Fruit fly (Drosophila melanogaster): ENCODE results near the gene RpS19b.
A peak's percentile ranks its signal among the peaks of the same experiment; 100 is the strongest.

The RpS19b gene

dm6 chr3R:23927429-23927828 lies 5.9 kb downstream of the RpS19b start, which contains the start of gene CG13601 (continued):
- TF ChIP-seq mam (GFP tag; optimal IDR thresholded peaks at IDR 0.05) (peak; percentile 29), CG1792 (GFP tag; optimal IDR thresholded peaks at IDR 0.05) (no peak), H2.0 (GFP tag; IDR thresholded peaks at IDR 0.05) (peak; percentile 24; the same call in 1 of the 2 replicates), Antp (GFP tag; optimal IDR thresholded peaks at IDR 0.05) (no peak), CG12071 (GFP tag; optimal IDR thresholded peaks at IDR 0.05) (no peak), ttk (GFP tag; IDR thresholded peaks at IDR 0.05) (peak; percentile 38; the same call in 1 of the 2 replicates), zen2 (GFP tag; IDR thresholded peaks at IDR 0.05; ENCODE audit: partially characterized antibody) (peak; percentile 51; the same call in 1 of the 3 replicates), MTF-1 (GFP tag; optimal IDR thresholded peaks at IDR 0.05; ENCODE audit: borderline replicate concordance) (no peak), CG12155 (GFP tag; optimal IDR thresholded peaks at IDR 0.05) (peak; percentile 25), CG6791 (GFP tag; IDR thresholded peaks at IDR 0.05; ENCODE audit: partially characterized antibody) (peak; percentile 67; the same call in 2 of the 3 replicates), gem (tag; optimal IDR thresholded peaks at IDR 0.05) (peak; percentile 46), CG11696 (GFP tag; IDR thresholded peaks at IDR 0.05) (no peak), CG7928 (GFP tag; optimal IDR thresholded peaks at IDR 0.05) (peak; percentile 54), CG14014 (GFP tag; IDR thresholded peaks at IDR 0.05) (peak; percentile 37; the same call in 1 of the 2 replicates), Ptx1 (GFP tag; IDR thresholded peaks at IDR 0.05) (0 out of 2 replicates have a peak, but pooled peaks have one; percentile 37), CG31441 (GFP tag; IDR thresholded peaks at IDR 0.05) (0 out of 2 replicates have a peak, but pooled peaks have one; percentile 11), Ets97D (GFP tag; optimal IDR thresholded peaks at IDR 0.05) (peak; percentile 24), CG15269 (tag; optimal IDR thresholded peaks at IDR 0.05) (peak; percentile 33), CG6683 (GFP tag; optimal IDR thresholded peaks at IDR 0.05) (no peak), amos (GFP tag; IDR thresholded peaks at IDR 0.05; ENCODE audit: partially characterized antibody) (peak; percentile 80), CG11093 (GFP tag; IDR thresholded peaks at IDR 0.05) (no peak), eve (GFP tag; optimal IDR thresholded peaks at IDR 0.05) (no peak), Lhr (GFP tag; optimal IDR thresholded peaks at IDR 0.05) (no peak), bigmax (GFP tag; optimal IDR thresholded peaks at IDR 0.05) (peak; percentile 22), CG7839 (tag; optimal IDR thresholded peaks at IDR 0.05) (peak; percentile 13), CG32767 (GFP tag; IDR thresholded peaks at IDR 0.05) (no peak), bbx (GFP tag; IDR thresholded peaks at IDR 0.05; ENCODE audit: partially characterized antibody) (peak; percentile 83), ATbp (GFP tag; optimal IDR thresholded peaks at IDR 0.05) (no peak), Oaz (GFP tag; IDR thresholded peaks at IDR 0.05) (no peak), CG42726 (GFP tag; IDR thresholded peaks at IDR 0.05; ENCODE audit: partially characterized antibody) (peak; percentile 46; the same call in 1 of the 2 replicates), grau (tag; optimal IDR thresholded peaks at IDR 0.05) (peak; percentile 71), CG12744 (GFP tag; optimal IDR thresholded peaks at IDR 0.05) (no peak), MESR4 (GFP tag; optimal IDR thresholded peaks at IDR 0.05) (peak; percentile 81), Sox102F (GFP tag; optimal IDR thresholded peaks at IDR 0.05) (no peak), CG13287 (GFP tag; IDR thresholded peaks at IDR 0.05; ENCODE audit: partially characterized antibody) (peak; percentile 90), Dll (GFP tag; IDR thresholded peaks at IDR 0.05; ENCODE audit: partially characterized antibody) (peak; percentile 88)

- TF ChIP-seq unc-4 (GFP tag; IDR thresholded peaks at IDR 0.05; ENCODE audit: partially characterized antibody) = peak; percentile 56; the same call in 1 of the 2 replicates
- peak; percentile 27; the same call in 1 of the 2 replicates for TF ChIP-seq Scr (GFP tag; IDR thresholded peaks at IDR 0.05; ENCODE audit: partially characterized antibody)
- peak; percentile 23 for TF ChIP-seq CoRest (tag; optimal IDR thresholded peaks at IDR 0.05)
- TF ChIP-seq hbn (GFP tag; IDR thresholded peaks at IDR 0.05; ENCODE audit: partially characterized antibody) = peak; percentile 36; the same call in 1 of the 2 replicates
- TF ChIP-seq bbx (GFP tag; IDR thresholded peaks at IDR 0.05; ENCODE audit: partially characterized antibody) = peak; percentile 37; the same call in 1 of the 2 replicates
- no peak for TF ChIP-seq chn (GFP tag; optimal IDR thresholded peaks at IDR 0.05)
- TF ChIP-seq stwl (tag; optimal IDR thresholded peaks at IDR 0.05) = peak; percentile 6
- peak; percentile 57 for TF ChIP-seq CG2116 (GFP tag; optimal IDR thresholded peaks at IDR 0.05)
- TF ChIP-seq CG8944 (GFP tag; optimal IDR thresholded peaks at IDR 0.05) = no peak
- TF ChIP-seq B-H2 (GFP tag; optimal IDR thresholded peaks at IDR 0.05) = no peak
- TF ChIP-seq CG1603 (tag; optimal IDR thresholded peaks at IDR 0.05) = peak; percentile 31
- TF ChIP-seq trem (tag; optimal IDR thresholded peaks at IDR 0.05) = peak; percentile 43
- TF ChIP-seq BEAF-32 (GFP tag; optimal IDR thresholded peaks at IDR 0.05) = peak; percentile 49
- TF ChIP-seq Adf1 (GFP tag; IDR thresholded peaks at IDR 0.05) = peak; percentile 29; the same call in 1 of the 2 replicates
- peak; percentile 72; the same call in 1 of the 4 replicates for TF ChIP-seq chinmo (GFP tag; IDR thresholded peaks at IDR 0.05; ENCODE audit: partially characterized antibody)
Observed at dm6 chr3R:23924200-23924599, 9.1 kb downstream of the RpS19b start, which contains the start of gene Ndc1. Ndc1 (plus strand) TSS chr3R:23924399.
